Worm (Caenorhabditis elegans) whole organism, L3 larva: ENCODE measurements around the gene ZK637.15.
A peak's percentile ranks its signal among the peaks of the same experiment; 100 is the strongest.

ENCODE experiments used
- R02D3.7 ChIP-seq: fragments of 150-350 bp; optimal IDR thresholded peaks from 2 replicates; lab custom pipeline; 2014; ENCODE audit warnings: missing biosample characterization, missing genetic modification characterization
- ZK546.5 ChIP-seq: sonication (generic microtip); optimal IDR thresholded peaks from 2 replicates; lab custom pipeline; 2017; ENCODE audit warnings: missing biosample characterization, missing genetic modification characterization
- aly-2 ChIP-seq: fragments of 150-350 bp; optimal IDR thresholded peaks from 2 replicates; lab custom pipeline; 2014; ENCODE audit warnings: missing biosample characterization, missing genetic modification characterization
- ama-1 ChIP-seq: fragments of 150-350 bp; optimal IDR thresholded peaks from 2 replicates; lab custom pipeline; 2018
- ceh-16 ChIP-seq: sonication (generic microtip); optimal IDR thresholded peaks from 2 replicates; lab custom pipeline; 2017; ENCODE audit warnings: missing biosample characterization, missing genetic modification characterization
- ceh-28 ChIP-seq: fragments of 150-350 bp; optimal IDR thresholded peaks from 2 replicates; lab custom pipeline; 2014; ENCODE audit warnings: missing biosample characterization, missing genetic modification reagents, missing genetic modification characterization
- ceh-82 ChIP-seq: fragments of 150-350 bp; optimal IDR thresholded peaks from 2 replicates; lab custom pipeline; 2014; ENCODE audit warnings: missing biosample characterization, missing genetic modification characterization
- ceh-9 ChIP-seq: sonication (generic microtip); optimal IDR thresholded peaks from 2 replicates; lab custom pipeline; 2018; ENCODE audit warnings: missing biosample characterization, missing genetic modification characterization
- daf-12 ChIP-seq: fragments of 150-350 bp; optimal IDR thresholded peaks from 2 replicates; lab custom pipeline; 2014; ENCODE audit warnings: missing biosample characterization, missing genetic modification reagents, missing genetic modification characterization
- egl-27 ChIP-seq: sonication (generic microtip); optimal IDR thresholded peaks from 4 replicates; lab custom pipeline; 2017; ENCODE audit warnings: missing biosample characterization, missing genetic modification reagents, missing genetic modification characterization
- egl-5 ChIP-seq: fragments of 150-350 bp; optimal IDR thresholded peaks from 2 replicates; lab custom pipeline; 2017; ENCODE audit warnings: missing biosample characterization, missing genetic modification reagents, missing genetic modification characterization, inconsistent platforms
- elt-1 ChIP-seq: fragments of 150-350 bp; optimal IDR thresholded peaks from 2 replicates; lab custom pipeline; 2014; ENCODE audit warnings: missing biosample characterization, missing genetic modification characterization
- elt-2 ChIP-seq: sonication (generic microtip); optimal IDR thresholded peaks from 2 replicates; lab custom pipeline; 2016; ENCODE audit warnings: missing genetic modification reagents, mild to moderate bottlenecking, missing genetic modification characterization, missing compliant biosample characterization
- elt-3 ChIP-seq, 3 experiments: fragments of 150-350 bp in 1 of 3; sonication (generic microtip) in 2 of 3; optimal IDR thresholded peaks; 2 replicates in 2 of 3; 4 replicates in 1 of 3; lab custom pipeline; 2014 to 2017; ENCODE audit warnings: missing biosample characterization in 3 of 3, missing genetic modification characterization in 3 of 3
- eor-1 ChIP-seq, 2 experiments: fragments of 150-350 bp; optimal IDR thresholded peaks; 2 replicates each; lab custom pipeline; 2014 to 2018; ENCODE audit warnings: missing biosample characterization in 2 of 2, missing genetic modification characterization in 2 of 2
- fkh-10 ChIP-seq: sonication (generic microtip); optimal IDR thresholded peaks from 2 replicates; lab custom pipeline; 2017; ENCODE audit warnings: missing biosample characterization, missing genetic modification reagents, missing genetic modification characterization
- fkh-2 ChIP-seq: fragments of 150-350 bp; optimal IDR thresholded peaks from 2 replicates; lab custom pipeline; 2014; ENCODE audit warnings: missing biosample characterization, missing genetic modification reagents, missing genetic modification characterization
- fos-1 ChIP-seq: fragments of 150-350 bp; optimal IDR thresholded peaks from 2 replicates; lab custom pipeline; 2014; ENCODE audit warnings: missing biosample characterization, missing genetic modification characterization
- hmg-11 ChIP-seq: sonication (generic microtip); optimal IDR thresholded peaks from 2 replicates; lab custom pipeline; 2016; ENCODE audit warnings: missing genetic modification characterization, missing compliant biosample characterization
- jun-1 ChIP-seq: fragments of 150-350 bp; optimal IDR thresholded peaks from 2 replicates; lab custom pipeline; 2014; ENCODE audit warnings: missing biosample characterization, missing genetic modification reagents, missing genetic modification characterization
- lin-15B ChIP-seq: fragments of 150-350 bp; optimal IDR thresholded peaks from 2 replicates; lab custom pipeline; 2014; ENCODE audit warnings: missing biosample characterization, missing genetic modification characterization
- lin-39 ChIP-seq: fragments of 150-350 bp; optimal IDR thresholded peaks from 2 replicates; lab custom pipeline; 2018; ENCODE audit warnings: missing biosample characterization, missing genetic modification reagents, missing genetic modification characterization
- lsy-12 ChIP-seq: sonication (generic microtip); optimal IDR thresholded peaks from 2 replicates; lab custom pipeline; 2016; ENCODE audit warnings: mild to moderate bottlenecking, missing genetic modification characterization, missing compliant biosample characterization
- mdl-1 ChIP-seq: fragments of 150-350 bp; optimal IDR thresholded peaks from 2 replicates; lab custom pipeline; 2014; ENCODE audit warnings: missing biosample characterization, missing genetic modification characterization
- mml-1 ChIP-seq: fragments of 150-350 bp; sonication (generic microtip); optimal IDR thresholded peaks from 3 replicates; lab custom pipeline; 2014; ENCODE audit warnings: missing biosample characterization, missing genetic modification characterization
- nfya-1 ChIP-seq: sonication (generic microtip); optimal IDR thresholded peaks from 2 replicates; lab custom pipeline; 2017; ENCODE audit warnings: missing genetic modification characterization, mild to moderate bottlenecking, missing compliant biosample characterization, antibody characterized with exemption, moderate library complexity; ENCODE audit not compliant: insufficient read depth
- nhr-11 ChIP-seq: fragments of 150-350 bp; optimal IDR thresholded peaks from 2 replicates; lab custom pipeline; 2014; ENCODE audit warnings: missing biosample characterization, missing genetic modification characterization
- nhr-12 ChIP-seq: fragments of 150-350 bp; optimal IDR thresholded peaks from 2 replicates; lab custom pipeline; 2014; ENCODE audit warnings: missing biosample characterization, missing genetic modification characterization
- nhr-23 ChIP-seq: fragments of 150-350 bp; optimal IDR thresholded peaks from 2 replicates; lab custom pipeline; 2014; ENCODE audit warnings: missing biosample characterization, missing genetic modification reagents, missing genetic modification characterization
- nhr-237 ChIP-seq: fragments of 150-350 bp; optimal IDR thresholded peaks from 2 replicates; lab custom pipeline; 2014; ENCODE audit warnings: missing biosample characterization, missing genetic modification characterization
- nhr-25 ChIP-seq: sonication (generic microtip); optimal IDR thresholded peaks from 2 replicates; lab custom pipeline; 2017; ENCODE audit warnings: missing biosample characterization, missing genetic modification characterization
- nhr-28 ChIP-seq: fragments of 150-350 bp; optimal IDR thresholded peaks from 2 replicates; lab custom pipeline; 2014; ENCODE audit warnings: missing biosample characterization, missing genetic modification characterization
- nhr-43 ChIP-seq: sonication (generic microtip); optimal IDR thresholded peaks from 2 replicates; lab custom pipeline; 2016; ENCODE audit warnings: mild to moderate bottlenecking, missing genetic modification characterization, missing compliant biosample characterization; ENCODE audit not compliant: poor library complexity, severe bottlenecking
- nhr-67 ChIP-seq: fragments of 150-350 bp; optimal IDR thresholded peaks from 2 replicates; lab custom pipeline; 2014; ENCODE audit warnings: missing biosample characterization, missing genetic modification characterization
- nhr-76 ChIP-seq: fragments of 150-350 bp; sonication (generic microtip); optimal IDR thresholded peaks from 5 replicates; lab custom pipeline; 2014; ENCODE audit warnings: missing biosample characterization, missing genetic modification characterization
- nhr-77 ChIP-seq: fragments of 150-350 bp; optimal IDR thresholded peaks from 2 replicates; lab custom pipeline; 2014; ENCODE audit warnings: missing biosample characterization, missing genetic modification characterization
- pha-4 ChIP-seq: fragments of 150-350 bp; optimal IDR thresholded peaks from 2 replicates; lab custom pipeline; 2014; ENCODE audit warnings: missing biosample characterization, missing genetic modification reagents, missing genetic modification characterization
- pqm-1 ChIP-seq: fragments of 150-350 bp; optimal IDR thresholded peaks from 2 replicates; lab custom pipeline; 2017; ENCODE audit warnings: missing biosample characterization, missing genetic modification characterization, inconsistent platforms
- sea-2 ChIP-seq: fragments of 150-350 bp; sonication (generic microtip); optimal IDR thresholded peaks from 4 replicates; lab custom pipeline; 2014; ENCODE audit warnings: missing biosample characterization, missing genetic modification reagents, missing genetic modification characterization
- skn-1 ChIP-seq: fragments of 150-350 bp; optimal IDR thresholded peaks from 2 replicates; lab custom pipeline; 2014; ENCODE audit warnings: missing biosample characterization, missing genetic modification characterization
- snpc-4 ChIP-seq: fragments of 150-350 bp; optimal IDR thresholded peaks from 2 replicates; lab custom pipeline; 2014; ENCODE audit warnings: missing biosample characterization, missing genetic modification characterization
- tbx-2 ChIP-seq: sonication (generic microtip); optimal IDR thresholded peaks from 2 replicates; lab custom pipeline; 2016; ENCODE audit warnings: mild to moderate bottlenecking, missing genetic modification characterization, missing compliant biosample characterization
- unc-39 ChIP-seq: sonication (generic microtip); optimal IDR thresholded peaks from 4 replicates; lab custom pipeline; 2017; ENCODE audit warnings: missing biosample characterization, missing genetic modification characterization
- unc-62 ChIP-seq: fragments of 150-350 bp; sonication (generic microtip); optimal IDR thresholded peaks from 4 replicates; lab custom pipeline; 2014; ENCODE audit warnings: missing biosample characterization, missing genetic modification reagents, missing genetic modification characterization
- zag-1 ChIP-seq: fragments of 150-350 bp; optimal IDR thresholded peaks from 2 replicates; lab custom pipeline; 2014; ENCODE audit warnings: missing biosample characterization, missing genetic modification characterization
- ztf-11 ChIP-seq: fragments of 150-350 bp; optimal IDR thresholded peaks from 2 replicates; lab custom pipeline; 2014; ENCODE audit warnings: missing biosample characterization, missing genetic modification characterization
- ztf-4 ChIP-seq: fragments of 150-350 bp; optimal IDR thresholded peaks from 2 replicates; lab custom pipeline; 2014; ENCODE audit warnings: missing biosample characterization, missing genetic modification characterization

ZK637.15 gene

DNA sequence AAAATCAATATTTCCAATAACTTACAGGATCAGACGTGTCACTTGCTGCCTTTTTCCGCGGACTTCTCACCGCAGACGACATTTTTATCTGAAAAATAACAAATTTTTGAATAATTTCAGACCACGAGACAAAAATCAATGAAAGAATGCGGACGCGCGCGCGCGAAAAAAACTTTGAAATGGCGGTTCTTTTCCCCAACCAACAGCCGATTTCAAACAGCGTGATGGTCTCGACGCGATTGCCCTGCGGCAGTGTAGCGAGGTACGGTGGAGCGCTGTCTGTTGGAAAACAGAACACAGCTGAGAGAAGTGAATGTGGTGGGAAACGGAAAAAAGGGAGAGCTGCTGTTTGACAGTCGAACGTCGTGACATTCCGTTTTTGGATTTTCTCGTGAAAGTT, 15.8 kb upstream of the ZK637.15 start, which contains the start of gene lin-9 (continued):
- peak; percentile 98 for TF ChIP-seq lsy-12 (tag; lab: Kevin White, UChicago)
- TF ChIP-seq lin-15B = peak; percentile 99
- TF ChIP-seq elt-2 (tag; lab: Kevin White, UChicago) = peak; percentile 78
- TF ChIP-seq ceh-9 (tag; lab: Kevin White, UChicago) = no peak
- TF ChIP-seq nhr-77 = peak; percentile 32
- peak; percentile 72 for TF ChIP-seq skn-1 (tag; lab: Kevin White, UChicago)
- TF ChIP-seq fkh-2 = peak; percentile 91
- TF ChIP-seq ztf-11 = no peak
- TF ChIP-seq sea-2 = peak; percentile 68
- peak; percentile 32 for TF ChIP-seq nhr-11 (tag; lab: Kevin White, UChicago)
- peak; percentile 85 for TF ChIP-seq fkh-10 (GFP tag; lab: Kevin White, UChicago)
- peak; percentile 92 for TF ChIP-seq nhr-43 (tag; lab: Kevin White, UChicago)
- no peak for TF ChIP-seq nhr-76 (tag; lab: Kevin White, UChicago)
- TF ChIP-seq elt-3 (tag; optimal IDR thresholded peaks at IDR 0.05; lab: Kevin White, UChicago) = no peak
- TF ChIP-seq, all 47 proteins: peak for 32

DNA sequence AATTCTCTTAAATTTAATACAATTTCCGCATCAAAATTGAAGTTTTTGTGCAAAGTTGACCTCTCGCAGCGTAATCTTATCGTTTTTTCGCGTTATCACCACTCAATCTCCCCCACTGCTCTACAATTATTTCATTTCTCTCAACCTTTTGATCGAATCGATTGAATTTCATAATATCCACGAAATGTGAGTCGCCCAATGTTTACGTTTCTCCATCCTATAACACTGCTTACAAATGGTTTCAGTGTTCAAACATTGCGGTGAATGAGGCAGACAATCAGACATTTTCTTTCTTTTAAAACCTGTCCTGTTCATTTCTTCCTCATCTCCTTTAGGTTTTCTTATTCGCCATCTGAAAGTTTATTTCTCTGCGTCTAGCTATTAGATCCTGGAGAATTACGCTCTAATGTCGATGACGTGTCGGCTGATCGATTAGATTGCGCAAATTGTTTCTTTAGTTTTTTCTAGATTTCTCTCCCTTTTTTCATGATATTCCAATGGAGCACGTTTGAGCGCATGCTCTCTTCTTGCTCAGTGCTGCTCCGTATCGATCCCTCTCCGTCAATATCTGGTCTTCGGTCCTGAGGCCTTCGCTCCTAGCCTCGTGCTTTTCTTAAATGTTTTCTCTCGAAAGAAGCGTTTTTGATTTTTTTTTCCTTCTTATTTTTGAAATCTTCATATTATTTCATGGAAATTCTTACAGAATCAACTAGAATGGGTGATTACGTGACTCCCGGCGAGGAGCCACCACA, 14.8 kb upstream of the ZK637.15 start, which contains the start of gene unc-32:
TSS of gene unc-32 (plus strand) at position 702 of the 752 bp plus-strand sequence.
- TF ChIP-seq ama-1 (lab: Kevin White, UChicago) = no peak
- no peak for TF ChIP-seq nhr-23 (tag; lab: Kevin White, UChicago)
- TF ChIP-seq nhr-237 (tag; lab: Kevin White, UChicago) = no peak
- no peak for TF ChIP-seq aly-2
- TF ChIP-seq nhr-12 (tag; lab: Kevin White, UChicago) = no peak
- TF ChIP-seq ztf-4 (tag; lab: Kevin White, UChicago) = no peak
- no peak for TF ChIP-seq unc-62
- no peak for TF ChIP-seq fkh-2
- no peak for TF ChIP-seq elt-1
- TF ChIP-seq pha-4 = peak; percentile 85
- TF ChIP-seq nhr-11 (tag; lab: Kevin White, UChicago) = no peak
- no peak for TF ChIP-seq daf-12
- peak; percentile 44 for TF ChIP-seq sea-2
- TF ChIP-seq tbx-2 (tag; lab: Kevin White, UChicago) = no peak
- peak; percentile 33 for TF ChIP-seq elt-2 (tag; lab: Kevin White, UChicago)
- no peak for TF ChIP-seq pqm-1 (tag; lab: Kevin White, UChicago)
- TF ChIP-seq jun-1 = no peak
- no peak for TF ChIP-seq mml-1 (tag; lab: Kevin White, UChicago)
- TF ChIP-seq snpc-4 = no peak
- TF ChIP-seq zag-1 = no peak
- no peak for TF ChIP-seq lsy-12 (tag; lab: Kevin White, UChicago)
- TF ChIP-seq nhr-77 = no peak
- peak; percentile 49 for TF ChIP-seq ceh-28 (tag; lab: Kevin White, UChicago)
- no peak for TF ChIP-seq egl-5 (tag; lab: Kevin White, UChicago)
- TF ChIP-seq unc-39 = no peak
- peak; percentile 80 for TF ChIP-seq lin-39 (tag; lab: Kevin White, UChicago)
- TF ChIP-seq fkh-10 (GFP tag; lab: Kevin White, UChicago) = peak; percentile 54
- no peak for TF ChIP-seq nhr-43 (tag; lab: Kevin White, UChicago)
- TF ChIP-seq ZK546.5 (tag; lab: Kevin White, UChicago) = no peak
- TF ChIP-seq nhr-76 (tag; lab: Kevin White, UChicago) = no peak
- no peak for TF ChIP-seq ceh-16 (tag; lab: Kevin White, UChicago)
- no peak for TF ChIP-seq ztf-11
- TF ChIP-seq lin-15B = peak; percentile 79
- TF ChIP-seq skn-1 (tag; lab: Kevin White, UChicago) = no peak
- TF ChIP-seq nhr-67 (tag; lab: Kevin White, UChicago) = no peak
- TF ChIP-seq fos-1 (tag; lab: Kevin White, UChicago) = no peak
- no peak for TF ChIP-seq eor-1 (tag; optimal IDR thresholded peaks at IDR 0.05; lab: Kevin White, UChicago)
- peak; percentile 50 for TF ChIP-seq hmg-11 (tag; lab: Kevin White, UChicago)
- TF ChIP-seq ceh-82 (tag; lab: Kevin White, UChicago) = no peak
- no peak for TF ChIP-seq R02D3.7 (tag; lab: Kevin White, UChicago)
- no peak for TF ChIP-seq elt-3 (tag; optimal IDR thresholded peaks at IDR 0.05; lab: Kevin White, UChicago)
- TF ChIP-seq egl-27 = no peak
- TF ChIP-seq mdl-1 (tag; lab: Kevin White, UChicago) = peak; percentile 11
- TF ChIP-seq nhr-28 = no peak
- peak; percentile 79 for TF ChIP-seq nfya-1 (tag; lab: Kevin White, UChicago)
- TF ChIP-seq ceh-9 (tag; lab: Kevin White, UChicago) = no peak
- TF ChIP-seq nhr-25 (tag; lab: Kevin White, UChicago) = peak; percentile 19
